Fruit fly (Drosophila melanogaster) whole organism, wandering third instar larva: ENCODE data around the gene Pax.

ENCODE experiments used
- jim ChIP-seq: fragments of 175-275, 200-325 bp; sonication (Bioruptor generic); optimal IDR thresholded peaks from 2 replicates; lab custom pipeline; 2016; ENCODE audit warnings: missing biosample characterization, mild to moderate bottlenecking, missing genetic modification characterization
- psq ChIP-seq: fragments of 200-800 bp; sonication (Bioruptor generic); optimal IDR thresholded peaks from 3 replicates; lab custom pipeline; 2017; ENCODE audit warnings: missing biosample characterization, mild to moderate bottlenecking, missing genetic modification characterization, moderate library complexity

- TF ChIP-seq psq: no peak
- TF ChIP-seq jim: no peak
Measured at dm6 chr2L:19422642-19423041, 3.8 kb downstream of the Pax start.
